Worm (Caenorhabditis elegans) whole organism, L1 larva: ENCODE results near the gene srz-101.

Source experiments
- lin-15B ChIP-seq: fragments of 150-350 bp; sonication (generic microtip); optimal IDR thresholded peaks from 3 replicates; lab custom pipeline; 2014; ENCODE audit warnings: missing biosample characterization, missing genetic modification characterization
- nhr-85 ChIP-seq: sonication (generic microtip); peaks from one replicate; lab custom pipeline; 2016; ENCODE audit warnings: missing genetic modification characterization, inconsistent platforms, missing compliant biosample characterization
- ztf-4 ChIP-seq: fragments of 150-350 bp; optimal IDR thresholded peaks from 2 replicates; lab custom pipeline; 2014; ENCODE audit warnings: missing biosample characterization, missing genetic modification characterization

DNA sequence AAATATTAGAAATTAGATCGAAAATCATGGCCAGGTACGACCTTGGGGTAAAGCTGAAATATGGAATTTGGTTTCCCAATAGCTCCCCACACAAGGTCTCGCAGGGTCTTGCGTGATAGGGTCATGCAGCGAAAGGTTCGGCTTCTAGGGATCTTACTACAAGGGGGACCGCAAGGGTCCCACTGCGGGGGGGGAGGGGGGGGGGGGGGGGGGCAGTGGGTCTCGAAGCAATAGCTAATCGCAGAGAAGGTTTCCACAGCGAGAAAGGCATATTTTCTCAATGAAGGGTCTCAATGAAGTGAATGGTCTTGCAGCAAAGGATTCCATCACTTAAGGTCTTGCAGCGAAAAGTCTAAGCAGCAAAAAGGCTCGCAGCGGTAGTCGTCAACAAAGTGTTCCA lies 1.6 kb upstream of the srz-101 start:
- no peak for TF ChIP-seq nhr-85 (tag; lab: Kevin White, UChicago)
- TF ChIP-seq lin-15B (tag; lab: Kevin White, UChicago): no peak
- TF ChIP-seq ztf-4 (tag; lab: Kevin White, UChicago): no peak
